Fruit fly (Drosophila melanogaster): ENCODE results near the gene rux.

Gene rux

dm6 chrX:6068714-6069113 lies 31.1 kb upstream of the rux start (continued):
- TF ChIP-seq GATAe (GFP tag; conservative IDR thresholded peaks at IDR 0.05) (no peak), Mes4 (GFP tag; optimal IDR thresholded peaks at IDR 0.05) (no peak), CG5180 (GFP tag; optimal IDR thresholded peaks at IDR 0.05) (peak; percentile 3), CG1024 (GFP tag; IDR thresholded peaks at IDR 0.05) (no peak), CG8478 (optimal IDR thresholded peaks at IDR 0.05) (no peak), wdn (GFP tag; IDR thresholded peaks at IDR 0.05) (no peak), CG4820 (GFP tag; optimal IDR thresholded peaks at IDR 0.05) (no peak), CG10147 (GFP tag; optimal IDR thresholded peaks at IDR 0.05) (no peak), crol (GFP tag; IDR thresholded peaks at IDR 0.05) (0 out of 2 replicates have a peak, but pooled peaks have one; percentile 31), br (optimal IDR thresholded peaks at IDR 0.05) (no peak), row (GFP tag; IDR thresholded peaks at IDR 0.05) (peak; percentile 26; the same call in 1 of the 3 replicates), dmrt99B (tag; optimal IDR thresholded peaks at IDR 0.05) (peak; percentile 5), phol (tag; optimal IDR thresholded peaks at IDR 0.05) (no peak), CG11504 (tag; optimal IDR thresholded peaks at IDR 0.05) (peak; percentile 49), CG7928 (GFP tag; optimal IDR thresholded peaks at IDR 0.05) (no peak), Sry-β (GFP tag; optimal IDR thresholded peaks at IDR 0.05) (peak; percentile 84), Med (GFP tag) (peak; percentile 6), ham (GFP tag; IDR thresholded peaks at IDR 0.05) (no peak), unc-4 (GFP tag; IDR thresholded peaks at IDR 0.05; ENCODE audit: partially characterized antibody) (no peak), CG4730 (GFP tag; IDR thresholded peaks at IDR 0.05) (no peak), CG18011 (GFP tag; optimal IDR thresholded peaks at IDR 0.05) (no peak), CG9727 (GFP tag; optimal IDR thresholded peaks at IDR 0.05) (no peak), Pdp1 (GFP tag; optimal IDR thresholded peaks at IDR 0.05) (peak in 1 of 2 experiments; percentile 90), seq (GFP tag; IDR thresholded peaks at IDR 0.05) (no peak), abd-A (tag; optimal IDR thresholded peaks at IDR 0.05) (no peak), Dbx (GFP tag; IDR thresholded peaks at IDR 0.05) (no peak), Dll (GFP tag; IDR thresholded peaks at IDR 0.05; ENCODE audit: partially characterized antibody) (0 out of 4 replicates have a peak, but pooled peaks have one; percentile 22), CG8281 (tag; optimal IDR thresholded peaks at IDR 0.05) (no peak), bigmax (GFP tag; optimal IDR thresholded peaks at IDR 0.05) (no peak), slp2 (GFP tag; optimal IDR thresholded peaks at IDR 0.05) (no peak), hth (optimal IDR thresholded peaks at IDR 0.05) (no peak), Hr3 (GFP tag; optimal IDR thresholded peaks at IDR 0.05) (no peak), CG2875 (GFP tag; optimal IDR thresholded peaks at IDR 0.05) (no peak), gro (GFP tag; optimal IDR thresholded peaks at IDR 0.05) (no peak), ci (GFP tag; IDR thresholded peaks at IDR 0.05) (0 out of 3 replicates have a peak, but pooled peaks have one; percentile 49), CG5953 (GFP tag; IDR thresholded peaks at IDR 0.05) (no peak), pnt (GFP tag; optimal IDR thresholded peaks at IDR 0.05) (no peak), CG3065 (GFP tag; optimal IDR thresholded peaks at IDR 0.05) (no peak), CG4854 (GFP tag; optimal IDR thresholded peaks at IDR 0.05) (no peak), Trl (optimal IDR thresholded peaks at IDR 0.05) (peak in 1 of 2 experiments; percentile 47), Trl (GFP tag; optimal IDR thresholded peaks at IDR 0.05) (no peak)

- TF ChIP-seq BtbVII (GFP tag; optimal IDR thresholded peaks at IDR 0.05): peak; percentile 13
- no peak for TF ChIP-seq CG3847 (GFP tag; IDR thresholded peaks at IDR 0.05)
- peak; percentile 44; the same call in 2 of the 3 replicates for TF ChIP-seq dysf (GFP tag; IDR thresholded peaks at IDR 0.05)
- TF ChIP-seq CG9437 (GFP tag; optimal IDR thresholded peaks at IDR 0.05): peak; percentile 15
- TF ChIP-seq TFAM (GFP tag; optimal IDR thresholded peaks at IDR 0.05): no peak
- TF ChIP-seq sisA (GFP tag; IDR thresholded peaks at IDR 0.05): peak; percentile 61
- peak; percentile 17; the same call in 2 of the 3 replicates for TF ChIP-seq CG14050 (GFP tag; IDR thresholded peaks at IDR 0.05)
- TF ChIP-seq Ravus (GFP tag; IDR thresholded peaks at IDR 0.05): no peak
- no peak for TF ChIP-seq CG12299 (tag; optimal IDR thresholded peaks at IDR 0.05)
- TF ChIP-seq esg (GFP tag; conservative IDR thresholded peaks at IDR 0.05): peak; percentile 44
- no peak for TF ChIP-seq pho (GFP tag; optimal IDR thresholded peaks at IDR 0.05)
- peak; percentile 36 for TF ChIP-seq CG7556 (GFP tag; optimal IDR thresholded peaks at IDR 0.05)
- no peak for TF ChIP-seq run (tag; optimal IDR thresholded peaks at IDR 0.05)
Measured at dm6 chrX:6067281-6068008, 29.8 kb upstream of the rux start, which contains the start of gene CG5928. CG5928 (plus strand) TSS chrX:6067958.

Data from whole organism, embryonic.